Fruit fly (Drosophila melanogaster) whole organism, wandering third instar larva: ENCODE data around the gene Rab9Db.
A peak's percentile ranks its signal among the peaks of the same experiment; 100 is the strongest.

Source experiments
- CrebA ChIP-seq: fragments of 200-800 bp; sonication (Bioruptor generic); optimal IDR thresholded peaks from 2 replicates; lab custom pipeline; 2016; ENCODE audit warnings: missing biosample characterization, mild to moderate bottlenecking, missing genetic modification characterization, borderline replicate concordance
- Dfd ChIP-seq: fragments of >200 bp; optimal IDR thresholded peaks from 2 replicates; lab custom pipeline; 2017; ENCODE audit warnings: missing biosample characterization, missing genetic modification characterization
- Jra ChIP-seq: sonication (Bioruptor generic); optimal IDR thresholded peaks from 2 replicates; lab custom pipeline; 2016; ENCODE audit warnings: missing biosample characterization, missing genetic modification characterization
- N ChIP-seq: fragments of >200 bp; optimal IDR thresholded peaks from 2 replicates; lab custom pipeline; 2018; ENCODE audit warnings: missing biosample characterization, missing external identifiers, missing genetic modification characterization
- brk ChIP-seq: fragments of 200-800 bp; sonication (Bioruptor generic); optimal IDR thresholded peaks from 2 replicates; lab custom pipeline; 2016; ENCODE audit warnings: missing biosample characterization, mild to moderate bottlenecking, missing genetic modification characterization
- jim ChIP-seq: fragments of 175-275, 200-325 bp; sonication (Bioruptor generic); optimal IDR thresholded peaks from 2 replicates; lab custom pipeline; 2016; ENCODE audit warnings: missing biosample characterization, mild to moderate bottlenecking, missing genetic modification characterization
- pan ChIP-seq: fragments of >200 bp; optimal IDR thresholded peaks from 2 replicates; lab custom pipeline; 2017
- psq ChIP-seq: fragments of 200-800 bp; sonication (Bioruptor generic); optimal IDR thresholded peaks from 3 replicates; lab custom pipeline; 2017; ENCODE audit warnings: missing biosample characterization, mild to moderate bottlenecking, missing genetic modification characterization, moderate library complexity
- sage ChIP-seq: fragments of 200-800 bp; sonication (Bioruptor generic); optimal IDR thresholded peaks from 2 replicates; lab custom pipeline; 2016; ENCODE audit warnings: missing biosample characterization, mild to moderate bottlenecking, missing genetic modification characterization
- tai ChIP-seq: sonication (Bioruptor generic); optimal IDR thresholded peaks from 2 replicates; lab custom pipeline; 2016; ENCODE audit warnings: missing biosample characterization, missing genetic modification characterization
- usp ChIP-seq: fragments of >200 bp; optimal IDR thresholded peaks from 2 replicates; lab custom pipeline; 2017; ENCODE audit warnings: missing biosample characterization, missing genetic modification characterization

- TF ChIP-seq jim (GFP tag; lab: Kevin White, UChicago): no peak
- TF ChIP-seq tai (GFP tag; lab: Kevin White, UChicago): no peak
- peak; percentile 24 for TF ChIP-seq pan (lab: Kevin White, UChicago)
- peak; percentile 95 for TF ChIP-seq Dfd (GFP tag; lab: Kevin White, UChicago)
- TF ChIP-seq usp: no peak
- no peak for TF ChIP-seq Jra
- TF ChIP-seq psq (GFP tag; lab: Kevin White, UChicago): no peak
- no peak for TF ChIP-seq brk (GFP tag; lab: Kevin White, UChicago)
- TF ChIP-seq N (GFP tag; lab: Kevin White, UChicago): no peak
- TF ChIP-seq CrebA (GFP tag; lab: Kevin White, UChicago): no peak
- TF ChIP-seq sage (GFP tag; lab: Kevin White, UChicago): no peak
Observed at dm6 chrX:10606889-10607478, 16.0 kb downstream of the Rab9Db start.
